Worm (Caenorhabditis elegans) whole organism, midembryonic: Measurements from ENCODE around the gene clec-74.

Experiments used
- T22C8.4 ChIP-seq: fragments of 200-800 bp; sonication (Bioruptor generic); IDR thresholded peaks from 2 replicates; pipeline ENCODE4 v1.3.6; 2022; ENCODE audit warnings: missing genetic modification characterization, missing compliant biosample characterization
- cog-1 ChIP-seq: sonication (generic microtip); optimal IDR thresholded peaks from 2 replicates; lab custom pipeline; 2016; ENCODE audit warnings: missing genetic modification characterization, missing compliant biosample characterization
- flt-1 ChIP-seq: fragments of 200-800 bp; sonication (Bioruptor generic); IDR thresholded peaks from 2 replicates; pipeline ENCODE4 v1.3.6; 2022; ENCODE audit warnings: missing genetic modification characterization, missing compliant biosample characterization
- med-1 ChIP-seq: sonication (generic microtip); optimal IDR thresholded peaks from 2 replicates; lab custom pipeline; 2017; ENCODE audit warnings: missing genetic modification characterization, mild to moderate bottlenecking, missing compliant biosample characterization, antibody characterized with exemption, missing genetic modification reagents; ENCODE audit not compliant: insufficient read depth
- ref-1 ChIP-seq: fragments of 200-800 bp; sonication (Bioruptor generic); conservative IDR thresholded peaks from 2 replicates; pipeline ENCODE4 v1.3.6; 2022; ENCODE audit warnings: missing genetic modification reagents, missing genetic modification characterization, missing compliant biosample characterization
- tab-1 ChIP-seq: fragments of 200-800 bp; sonication (Bioruptor generic); IDR thresholded peaks from 2 replicates; pipeline ENCODE4 v1.3.6; 2022; ENCODE audit warnings: missing genetic modification characterization, missing compliant biosample characterization
- ztf-23 ChIP-seq: fragments of 200-800 bp; sonication (Bioruptor generic); IDR thresholded peaks from 2 replicates; pipeline ENCODE4 v1.3.6; 2022; ENCODE audit warnings: missing genetic modification reagents, missing genetic modification characterization, missing compliant biosample characterization
- ztf-29 ChIP-seq: fragments of 200-800 bp; sonication (Bioruptor generic); IDR thresholded peaks from 2 replicates; pipeline ENCODE4 v1.3.6; 2022; ENCODE audit warnings: missing genetic modification reagents, missing genetic modification characterization, missing compliant biosample characterization

- no peak for TF ChIP-seq med-1 (GFP tag; lab: Kevin White, UChicago)
- no peak for TF ChIP-seq tab-1 (GFP tag; lab: Robert Waterston, UW)
- TF ChIP-seq cog-1: no peak
- TF ChIP-seq ztf-23 (GFP tag; lab: Robert Waterston, UW): no peak
- no peak for TF ChIP-seq ztf-29 (GFP tag; lab: Robert Waterston, UW)
- TF ChIP-seq ref-1 (GFP tag; lab: Robert Waterston, UW): no peak
- TF ChIP-seq T22C8.4 (GFP tag; lab: Robert Waterston, UW): no peak
- no peak for TF ChIP-seq flt-1 (GFP tag; lab: Robert Waterston, UW)
Measured at ce11 chrIV:3963498-3963897, 6.7 kb downstream of the clec-74 start.
